Fruit fly (Drosophila melanogaster): Measurements from ENCODE around the gene Ance-2.

The Ance-2 gene

dm6 chr2L:13909033-13909432 lies at the start of gene Ance-2:
Gene Ance-2, plus strand, starts transcription at chr2L:13909333.
- TF ChIP-seq CG8478 (optimal IDR thresholded peaks at IDR 0.05) (no peak), psq (optimal IDR thresholded peaks at IDR 0.05) (no peak), Dll (optimal IDR thresholded peaks at IDR 0.05) (no peak), EcR (GFP tag; optimal IDR thresholded peaks at IDR 0.05) (no peak), pan (optimal IDR thresholded peaks at IDR 0.05) (no peak), usp (GFP tag; optimal IDR thresholded peaks at IDR 0.05) (no peak)

- TF ChIP-seq psq (optimal IDR thresholded peaks at IDR 0.05) (no peak), pan (optimal IDR thresholded peaks at IDR 0.05) (no peak), EcR (GFP tag; optimal IDR thresholded peaks at IDR 0.05) (no peak), Dll (optimal IDR thresholded peaks at IDR 0.05) (no peak), CG8478 (optimal IDR thresholded peaks at IDR 0.05) (no peak)
Observed at dm6 chr2L:13867653-13868052, 41.5 kb upstream of the Ance-2 start.

dm6 chr2L:13869400-13869799 lies 39.7 kb upstream of the Ance-2 start:
- TF ChIP-seq pan (optimal IDR thresholded peaks at IDR 0.05) (no peak), psq (optimal IDR thresholded peaks at IDR 0.05) (no peak), Dll (optimal IDR thresholded peaks at IDR 0.05) (no peak), CG8478 (optimal IDR thresholded peaks at IDR 0.05) (no peak), EcR (GFP tag; optimal IDR thresholded peaks at IDR 0.05) (no peak), usp (GFP tag; optimal IDR thresholded peaks at IDR 0.05) (no peak)

dm6 chr2L:13873147-13873546 lies 36.0 kb upstream of the Ance-2 start:
- TF ChIP-seq psq (optimal IDR thresholded peaks at IDR 0.05), result no peak

dm6 chr2L:13876698-13877097 lies 32.4 kb upstream of the Ance-2 start:
- TF ChIP-seq Dll (optimal IDR thresholded peaks at IDR 0.05) (no peak), EcR (GFP tag; optimal IDR thresholded peaks at IDR 0.05) (no peak), pan (optimal IDR thresholded peaks at IDR 0.05) (no peak), CG8478 (optimal IDR thresholded peaks at IDR 0.05) (no peak), psq (optimal IDR thresholded peaks at IDR 0.05) (no peak), usp (GFP tag; optimal IDR thresholded peaks at IDR 0.05) (no peak)

dm6 chr2L:13877934-13878580 lies 31.1 kb upstream of the Ance-2 start:
- TF ChIP-seq pan (optimal IDR thresholded peaks at IDR 0.05), result no peak

dm6 chr2L:13878801-13879200 lies 30.3 kb upstream of the Ance-2 start:
- TF ChIP-seq psq (optimal IDR thresholded peaks at IDR 0.05), result no peak
- TF ChIP-seq CG8478 (optimal IDR thresholded peaks at IDR 0.05), result no peak
- TF ChIP-seq EcR (GFP tag; optimal IDR thresholded peaks at IDR 0.05), result no peak
- no peak for TF ChIP-seq pan (optimal IDR thresholded peaks at IDR 0.05)
- TF ChIP-seq usp (GFP tag; optimal IDR thresholded peaks at IDR 0.05), result no peak
- TF ChIP-seq Dll (optimal IDR thresholded peaks at IDR 0.05), result no peak

dm6 chr2L:13881387-13881902 lies 27.7 kb upstream of the Ance-2 start:
- no peak for TF ChIP-seq usp (GFP tag; optimal IDR thresholded peaks at IDR 0.05)
- TF ChIP-seq pan (optimal IDR thresholded peaks at IDR 0.05), result no peak
- no peak for TF ChIP-seq Dll (optimal IDR thresholded peaks at IDR 0.05)
- TF ChIP-seq psq (optimal IDR thresholded peaks at IDR 0.05), result no peak
- no peak for TF ChIP-seq CG8478 (optimal IDR thresholded peaks at IDR 0.05)
- no peak for TF ChIP-seq EcR (GFP tag; optimal IDR thresholded peaks at IDR 0.05)

- no peak for TF ChIP-seq pan (optimal IDR thresholded peaks at IDR 0.05)
Observed at dm6 chr2L:13881939-13882338, 27.2 kb upstream of the Ance-2 start.

- TF ChIP-seq psq (optimal IDR thresholded peaks at IDR 0.05) (no peak), usp (GFP tag; optimal IDR thresholded peaks at IDR 0.05) (no peak), Dll (optimal IDR thresholded peaks at IDR 0.05) (no peak), CG8478 (optimal IDR thresholded peaks at IDR 0.05) (no peak), pan (optimal IDR thresholded peaks at IDR 0.05) (no peak), EcR (GFP tag; optimal IDR thresholded peaks at IDR 0.05) (no peak)
Observed at dm6 chr2L:13884063-13884656, 25.0 kb upstream of the Ance-2 start.

- TF ChIP-seq Dll (optimal IDR thresholded peaks at IDR 0.05) (no peak), EcR (GFP tag; optimal IDR thresholded peaks at IDR 0.05) (peak; percentile 45 to 74)
Observed at dm6 chr2L:13884678-13885303, 24.3 kb upstream of the Ance-2 start.

dm6 chr2L:13886326-13887073 lies 22.6 kb upstream of the Ance-2 start:
- TF ChIP-seq psq (optimal IDR thresholded peaks at IDR 0.05) (no peak), pan (optimal IDR thresholded peaks at IDR 0.05) (no peak), Dll (optimal IDR thresholded peaks at IDR 0.05) (no peak), EcR (GFP tag; optimal IDR thresholded peaks at IDR 0.05) (no peak), usp (GFP tag; optimal IDR thresholded peaks at IDR 0.05) (no peak), CG8478 (optimal IDR thresholded peaks at IDR 0.05) (no peak)

Data from whole organism.